Fruit fly (Drosophila melanogaster): ENCODE results near the gene Ulp1.

Gene Ulp1

DNA sequence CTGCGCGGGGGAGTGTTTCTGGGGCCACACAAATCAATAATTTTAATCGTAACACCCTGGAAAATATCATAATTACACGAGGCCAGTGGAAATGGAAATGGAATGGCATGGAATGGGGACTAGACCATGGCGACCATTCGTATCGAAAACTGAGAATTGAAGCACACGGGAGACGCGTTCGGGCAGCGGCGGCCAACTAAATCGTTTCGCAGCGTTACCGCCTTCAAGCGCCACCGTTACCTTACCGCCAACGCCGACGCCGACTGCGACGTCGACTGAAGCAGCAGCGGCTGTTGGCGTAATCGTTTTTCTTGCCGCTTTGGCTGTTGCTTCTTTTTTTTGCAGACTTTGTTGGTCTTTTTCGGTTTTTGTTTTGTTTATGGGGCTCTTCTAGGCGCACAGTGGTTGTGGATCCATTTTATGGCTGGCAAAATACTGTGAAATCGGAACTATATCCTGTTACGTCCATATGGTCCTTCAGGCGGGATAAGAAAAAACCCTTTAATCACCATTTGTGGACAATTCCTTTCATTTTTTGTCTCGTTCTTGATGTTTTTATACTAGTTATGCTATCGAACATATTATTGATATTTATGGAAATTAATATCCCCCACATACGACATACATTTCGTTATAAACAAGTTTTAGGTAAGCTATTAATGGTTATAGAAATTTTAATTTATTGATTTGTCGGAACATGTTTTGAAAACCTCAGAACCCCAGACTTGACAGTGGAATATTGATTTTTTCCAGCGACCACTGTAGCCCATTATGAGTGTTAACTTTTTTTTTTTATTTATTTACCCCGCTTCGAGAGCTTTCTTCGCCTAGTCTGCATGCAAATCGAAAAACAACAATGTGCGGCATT is 42.6 kb downstream of the Ulp1 start:
- no peak for TF ChIP-seq usp (GFP tag; optimal IDR thresholded peaks at IDR 0.05)
- no peak for TF ChIP-seq EcR (GFP tag; optimal IDR thresholded peaks at IDR 0.05)
- no peak for TF ChIP-seq Dll (optimal IDR thresholded peaks at IDR 0.05)
- no peak for TF ChIP-seq pan (optimal IDR thresholded peaks at IDR 0.05)
- no peak for TF ChIP-seq CG8478 (optimal IDR thresholded peaks at IDR 0.05)
- no peak for TF ChIP-seq psq (optimal IDR thresholded peaks at IDR 0.05)

DNA sequence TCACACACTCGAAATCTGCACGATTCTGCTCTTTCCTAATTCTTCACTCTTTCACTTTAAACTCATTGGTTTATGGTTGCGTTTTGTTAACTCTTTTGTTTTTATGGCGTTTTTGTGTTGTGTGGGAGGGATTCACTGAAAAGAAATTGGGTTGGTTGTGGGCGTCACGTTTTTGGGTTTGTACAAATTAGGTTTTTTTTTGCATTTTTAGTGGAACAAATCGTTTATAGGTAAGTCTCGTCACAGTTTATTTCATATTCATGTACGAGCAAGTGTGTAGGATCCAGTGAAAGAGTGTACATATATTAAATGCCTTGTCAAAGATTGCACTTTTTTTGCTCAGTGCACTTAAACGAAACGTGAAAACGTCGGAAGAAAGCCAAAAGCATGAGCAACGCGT is 43.3 kb downstream of the Ulp1 start:
- no peak for TF ChIP-seq psq (optimal IDR thresholded peaks at IDR 0.05)
- no peak for TF ChIP-seq pan (optimal IDR thresholded peaks at IDR 0.05)
- TF ChIP-seq CG8478 (optimal IDR thresholded peaks at IDR 0.05) = no peak
- TF ChIP-seq usp (GFP tag; optimal IDR thresholded peaks at IDR 0.05) = no peak

DNA sequence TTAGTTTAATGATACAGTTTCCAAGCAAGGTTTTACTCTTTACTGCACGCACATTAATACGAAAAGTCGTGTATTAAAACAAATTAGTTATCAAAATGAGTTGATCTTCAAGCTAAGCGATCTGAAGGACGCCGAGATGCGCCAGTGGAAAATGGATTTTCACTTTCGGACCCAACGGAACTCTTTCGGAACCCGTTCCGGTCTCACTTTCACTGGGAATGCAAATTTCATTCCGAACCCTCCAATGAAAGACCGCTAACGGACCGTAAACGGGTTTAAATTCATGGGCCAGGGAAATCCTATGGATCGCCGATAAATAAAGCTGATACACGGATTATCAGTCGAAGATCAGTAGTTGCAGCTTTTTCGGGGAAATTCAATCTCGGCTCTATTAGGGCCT is 44.5 kb downstream of the Ulp1 start:
- TF ChIP-seq usp (GFP tag; optimal IDR thresholded peaks at IDR 0.05) = no peak
- no peak for TF ChIP-seq EcR (GFP tag; optimal IDR thresholded peaks at IDR 0.05)

DNA sequence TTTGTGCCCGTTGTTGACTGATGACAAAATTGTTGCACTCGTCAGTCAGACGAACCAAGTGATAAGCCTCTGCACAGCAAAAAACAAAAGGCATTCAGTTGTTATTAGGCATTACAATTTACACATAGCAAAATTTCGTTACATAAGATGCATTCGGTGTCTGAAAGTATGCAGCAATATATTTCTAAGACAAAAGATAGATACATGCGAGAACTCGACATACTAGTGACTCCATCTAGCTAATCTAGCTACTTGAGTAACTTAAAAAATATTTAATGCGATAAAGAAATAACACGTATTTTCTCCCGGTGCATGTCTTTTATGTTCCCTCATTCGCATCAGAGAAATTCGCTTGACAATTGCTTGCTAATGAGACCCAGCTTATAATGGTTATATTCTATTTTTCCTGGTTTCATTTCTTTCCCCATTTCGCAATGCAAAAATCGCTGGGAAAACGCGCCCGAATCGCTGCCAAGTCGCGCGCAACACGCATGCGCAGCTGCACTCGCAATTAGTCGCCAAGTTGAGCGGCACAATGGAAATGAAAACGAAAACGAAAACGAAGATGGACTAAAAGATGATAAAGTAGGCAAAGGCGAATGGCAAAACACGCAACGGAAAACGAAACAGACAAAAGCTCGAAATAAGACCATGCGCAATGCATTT is 45.6 kb downstream of the Ulp1 start:
- no peak for TF ChIP-seq Dll (optimal IDR thresholded peaks at IDR 0.05)
- TF ChIP-seq usp (GFP tag; optimal IDR thresholded peaks at IDR 0.05) = no peak
- no peak for TF ChIP-seq EcR (GFP tag; optimal IDR thresholded peaks at IDR 0.05)
- no peak for TF ChIP-seq CG8478 (optimal IDR thresholded peaks at IDR 0.05)
- TF ChIP-seq psq (optimal IDR thresholded peaks at IDR 0.05) = no peak
- no peak for TF ChIP-seq pan (optimal IDR thresholded peaks at IDR 0.05)

DNA sequence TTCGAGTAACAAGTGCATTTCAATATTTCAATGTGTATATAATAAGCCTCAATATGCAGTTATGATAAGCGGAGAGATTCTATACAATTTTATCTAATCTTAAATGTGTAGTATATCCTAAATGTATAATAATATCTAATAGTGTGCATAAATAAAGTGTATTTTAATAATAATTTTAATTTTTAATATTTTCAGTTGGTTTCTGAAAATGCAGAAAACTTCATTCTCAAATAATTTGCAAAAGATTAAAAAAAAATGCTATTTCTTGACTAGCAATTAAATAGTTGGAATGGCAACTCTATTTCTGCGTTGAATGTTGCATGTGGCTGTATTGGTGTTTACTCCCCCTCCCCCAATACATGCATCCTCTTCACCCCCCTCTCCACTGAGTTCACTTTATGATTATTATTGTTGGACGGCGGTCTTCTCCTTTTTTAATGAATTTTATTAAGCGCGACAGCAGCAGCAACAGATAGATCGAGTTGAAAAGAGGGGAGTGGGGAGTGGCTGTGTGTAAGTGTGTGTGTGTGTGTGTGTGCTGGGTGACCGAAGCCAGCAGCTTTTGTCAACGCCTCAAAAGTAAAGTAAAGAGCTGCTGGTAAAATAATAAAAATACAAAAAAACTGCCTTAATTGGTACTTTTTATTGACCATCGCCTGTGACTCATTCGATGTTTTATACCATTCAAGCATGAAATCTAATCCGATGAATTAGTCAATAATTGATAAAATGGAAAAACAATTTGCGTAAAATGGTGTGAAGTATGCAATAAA is 47.2 kb downstream of the Ulp1 start:
- TF ChIP-seq Dll (optimal IDR thresholded peaks at IDR 0.05) (no peak), usp (GFP tag; optimal IDR thresholded peaks at IDR 0.05) (no peak), EcR (GFP tag; optimal IDR thresholded peaks at IDR 0.05) (no peak), CG8478 (optimal IDR thresholded peaks at IDR 0.05) (no peak), psq (optimal IDR thresholded peaks at IDR 0.05) (no peak), pan (optimal IDR thresholded peaks at IDR 0.05) (no peak)

DNA sequence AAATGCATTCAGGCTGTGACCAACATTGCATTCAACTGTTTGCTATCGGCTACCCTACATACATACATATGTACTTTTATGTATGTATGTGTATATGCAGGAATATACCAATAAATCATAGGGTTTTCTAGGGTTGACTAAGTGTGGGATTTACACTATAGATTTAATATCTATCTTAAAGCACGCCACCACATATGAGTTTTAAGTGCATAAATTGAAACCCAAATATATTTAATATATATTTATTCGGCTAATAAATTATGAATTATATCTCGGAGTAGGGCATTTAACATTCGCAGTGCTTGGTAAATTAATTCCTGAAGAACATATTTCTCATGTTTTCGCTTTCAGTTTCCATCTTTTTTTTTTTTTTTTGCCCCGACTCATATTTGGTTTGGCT is 48.0 kb downstream of the Ulp1 start:
- no peak for TF ChIP-seq Dll (optimal IDR thresholded peaks at IDR 0.05)

DNA sequence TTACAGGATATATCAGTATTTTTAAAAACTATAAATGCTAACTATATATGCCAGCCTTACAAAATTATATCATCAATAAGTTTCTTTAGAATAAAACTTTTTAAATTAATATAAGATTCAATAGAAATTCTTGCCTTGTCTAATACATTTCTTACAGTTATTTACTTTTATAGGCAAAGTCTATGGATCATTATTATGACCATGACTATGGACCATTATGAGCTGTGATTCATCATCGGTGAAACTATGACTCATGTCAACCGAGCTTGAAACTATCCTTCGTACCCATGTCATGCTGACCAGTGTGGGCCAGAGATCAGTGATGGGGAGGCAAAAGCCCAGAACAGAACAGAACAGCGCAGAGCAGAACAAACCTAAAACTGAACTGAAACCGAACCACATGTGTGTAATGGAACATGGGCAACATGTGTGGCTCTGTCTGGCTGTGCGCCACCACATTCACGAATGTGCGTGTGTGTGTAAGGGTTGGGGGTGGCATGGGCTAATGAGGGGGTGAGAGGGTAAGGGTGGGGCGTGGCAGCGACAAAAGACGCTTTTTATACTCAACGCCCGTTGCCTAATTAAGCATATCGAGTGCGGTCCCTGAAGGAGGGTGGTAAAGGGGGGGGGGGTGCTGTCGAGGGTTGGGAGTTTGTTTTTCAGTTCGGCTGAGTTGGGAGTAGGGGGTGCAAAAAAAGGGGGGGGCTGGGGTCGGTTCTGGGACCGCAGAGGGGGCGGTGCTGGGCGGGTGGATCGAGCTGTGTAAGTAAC is 49.3 kb downstream of the Ulp1 start:
- TF ChIP-seq pan (optimal IDR thresholded peaks at IDR 0.05) (no peak), CG8478 (optimal IDR thresholded peaks at IDR 0.05) (no peak), Dll (optimal IDR thresholded peaks at IDR 0.05) (no peak), psq (optimal IDR thresholded peaks at IDR 0.05) (no peak), usp (GFP tag; optimal IDR thresholded peaks at IDR 0.05) (no peak), EcR (GFP tag; optimal IDR thresholded peaks at IDR 0.05) (no peak)

DNA sequence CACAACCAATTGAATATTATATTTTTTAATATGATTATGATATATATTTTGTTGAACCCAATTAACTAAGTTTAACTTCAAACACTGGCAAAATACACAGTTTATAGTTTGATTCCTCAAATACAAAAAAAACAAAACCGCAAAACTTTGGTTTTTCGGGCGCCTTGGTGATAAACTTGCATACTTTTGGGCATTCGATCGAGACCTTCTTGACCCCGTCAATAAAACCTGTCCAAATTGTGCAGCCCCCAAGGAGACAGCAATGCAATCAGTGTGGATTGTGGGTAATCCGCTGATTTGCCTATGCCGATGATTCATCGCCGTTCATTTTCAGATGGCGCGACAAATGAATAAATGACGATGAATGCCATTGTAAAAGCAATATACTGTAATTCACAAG is 50.5 kb downstream of the Ulp1 start:
- TF ChIP-seq Dll (optimal IDR thresholded peaks at IDR 0.05) (no peak), psq (optimal IDR thresholded peaks at IDR 0.05) (no peak)

DNA sequence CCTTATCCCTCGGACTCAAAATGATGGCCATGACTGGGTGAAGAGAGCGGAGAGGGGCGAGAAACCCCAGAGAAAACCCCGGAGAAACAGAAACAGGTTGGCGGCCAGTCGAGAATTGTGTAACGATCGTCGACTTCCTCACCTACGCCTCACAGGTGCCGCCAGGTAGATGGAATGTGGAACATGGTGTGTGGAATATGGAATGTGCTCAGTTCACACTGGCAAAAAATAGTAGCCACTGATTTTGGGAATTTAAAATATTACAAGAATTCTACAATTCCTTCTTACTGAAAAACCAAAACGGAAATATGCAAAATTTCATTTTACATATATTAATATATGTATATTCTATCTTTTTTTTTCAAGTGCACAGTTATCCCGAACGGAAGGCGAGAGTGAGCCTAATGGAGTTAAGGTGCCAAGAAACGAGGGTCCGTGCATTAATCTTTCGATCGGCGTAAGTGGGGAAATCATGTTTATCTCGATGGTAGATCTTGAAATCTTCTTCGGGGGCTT is 52.0 kb downstream of the Ulp1 start:
- TF ChIP-seq EcR (GFP tag; optimal IDR thresholded peaks at IDR 0.05) (no peak), psq (optimal IDR thresholded peaks at IDR 0.05) (no peak), CG8478 (optimal IDR thresholded peaks at IDR 0.05) (no peak), usp (GFP tag; optimal IDR thresholded peaks at IDR 0.05) (no peak), Dll (optimal IDR thresholded peaks at IDR 0.05) (no peak), pan (optimal IDR thresholded peaks at IDR 0.05) (no peak)

DNA sequence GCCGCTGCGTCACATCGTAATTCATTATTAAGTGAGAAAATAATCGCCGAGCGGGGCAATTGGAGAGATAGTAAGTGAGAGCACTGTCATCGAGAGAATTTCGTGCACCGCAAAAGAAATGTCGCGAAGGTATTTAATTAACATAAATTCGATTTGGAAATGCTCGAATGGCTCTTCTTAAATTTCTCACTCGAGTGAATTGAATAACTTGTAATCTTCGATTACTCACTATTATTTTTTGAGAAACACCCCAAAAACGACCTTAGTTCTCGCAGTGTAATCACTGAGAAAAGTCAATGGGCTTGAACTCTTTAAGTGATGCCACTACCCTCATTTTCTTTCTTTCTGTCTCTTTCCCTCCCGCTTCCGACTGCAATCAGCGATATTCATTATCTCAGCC is 53.0 kb downstream of the Ulp1 start:
- TF ChIP-seq Dll (optimal IDR thresholded peaks at IDR 0.05) = no peak
- peak in 1 of 2 experiments; percentile 62 for TF ChIP-seq EcR (GFP tag; optimal IDR thresholded peaks at IDR 0.05)
- no peak for TF ChIP-seq psq (optimal IDR thresholded peaks at IDR 0.05)
- TF ChIP-seq CG8478 (optimal IDR thresholded peaks at IDR 0.05) = no peak
- no peak for TF ChIP-seq pan (optimal IDR thresholded peaks at IDR 0.05)

DNA sequence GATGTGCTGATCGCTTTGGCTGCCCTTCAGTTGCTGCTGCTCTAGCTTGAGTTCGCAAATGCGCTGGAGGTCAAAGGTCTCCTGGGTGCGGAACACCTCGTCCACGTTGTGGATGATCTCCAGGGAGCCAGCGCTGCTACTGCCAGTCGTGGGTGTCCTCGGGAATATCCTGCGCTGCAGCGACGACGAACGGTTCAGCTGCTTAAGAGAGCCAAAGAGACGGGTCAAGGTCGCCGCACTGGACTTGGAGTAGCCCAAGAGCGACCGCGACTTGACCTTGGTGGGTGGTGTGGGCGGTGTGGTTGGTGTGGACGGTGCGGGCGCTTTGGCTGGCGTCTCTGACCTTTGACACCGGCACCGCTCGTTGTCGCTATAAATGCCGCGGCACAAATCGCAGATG is 53.7 kb downstream of the Ulp1 start:
- no peak for TF ChIP-seq EcR (GFP tag; optimal IDR thresholded peaks at IDR 0.05)
- TF ChIP-seq usp (GFP tag; optimal IDR thresholded peaks at IDR 0.05) = no peak
- TF ChIP-seq Dll (optimal IDR thresholded peaks at IDR 0.05) = no peak
- TF ChIP-seq psq (optimal IDR thresholded peaks at IDR 0.05) = no peak
- TF ChIP-seq CG8478 (optimal IDR thresholded peaks at IDR 0.05) = no peak
